Fruit fly (Drosophila melanogaster) whole organism, embryonic: Measurements from ENCODE around the gene CG3348.

Experiments used
- Asciz ChIP-seq: fragments of 200-800 bp; sonication (Bioruptor generic); optimal IDR thresholded peaks from 2 replicates; lab custom pipeline; 2017; ENCODE audit warnings: missing biosample characterization, mild to moderate bottlenecking, missing genetic modification characterization, missing genetic modification reagents
- Atf6 ChIP-seq: fragments of 200-800 bp; sonication (Bioruptor generic); IDR thresholded peaks from 2 replicates; pipeline ENCODE4 v1.3.6; 2022; ENCODE audit warnings: missing biosample characterization, missing genetic modification characterization
- Awh ChIP-seq: fragments of 200-800 bp; sonication (Bioruptor generic); IDR thresholded peaks from 2 replicates; pipeline ENCODE4, ENCODE4 v1.3.6; 2022; ENCODE audit warnings: missing biosample characterization, missing genetic modification characterization
- Blimp-1 ChIP-seq: fragments of 200-800 bp; sonication (Bioruptor generic); optimal IDR thresholded peaks from 3 replicates; lab custom pipeline; 2018; ENCODE audit warnings: missing biosample characterization, missing genetic modification characterization, mild to moderate bottlenecking, moderate library complexity, missing genetic modification reagents
- CG10565 ChIP-seq: fragments of 200-800 bp; sonication (Bioruptor generic); optimal IDR thresholded peaks from 3 replicates; lab custom pipeline; 2016; ENCODE audit warnings: missing biosample characterization, mild to moderate bottlenecking, missing genetic modification characterization
- CG12299 ChIP-seq: fragments of 200-800 bp; sonication (Bioruptor generic); optimal IDR thresholded peaks from 2 replicates; lab custom pipeline; 2018; ENCODE audit warnings: missing biosample characterization, mild to moderate bottlenecking, missing genetic modification characterization
- CG13624 ChIP-seq: fragments of 200-800 bp; sonication (Bioruptor generic); optimal IDR thresholded peaks from 2 replicates; lab custom pipeline; 2016; ENCODE audit warnings: missing biosample characterization, missing genetic modification characterization
- CG15073 ChIP-seq: fragments of 200-800 bp; sonication (Bioruptor generic); optimal IDR thresholded peaks from 2 replicates; lab custom pipeline; 2016; ENCODE audit warnings: missing biosample characterization, missing genetic modification characterization
- CG1529 ChIP-seq: fragments of 200-800 bp; sonication (Bioruptor generic); optimal IDR thresholded peaks from 3 replicates; lab custom pipeline; 2018; ENCODE audit warnings: missing biosample characterization, missing genetic modification characterization
- CG15514 ChIP-seq: fragments of 200-800 bp; sonication (Bioruptor generic); optimal IDR thresholded peaks from 3 replicates; lab custom pipeline; 2017; ENCODE audit warnings: missing biosample characterization, missing genetic modification characterization, mild to moderate bottlenecking, moderate library complexity, missing genetic modification reagents
- CG15696 ChIP-seq: fragments of 200-800 bp; sonication (Bioruptor generic); optimal IDR thresholded peaks from 2 replicates; lab custom pipeline; 2019; ENCODE audit warnings: missing biosample characterization, mild to moderate bottlenecking, missing genetic modification characterization, moderate library complexity
- CG1603 ChIP-seq: fragments of 200-800 bp; sonication (Bioruptor generic); optimal IDR thresholded peaks from 2 replicates; lab custom pipeline; 2019; ENCODE audit warnings: missing biosample characterization, mild to moderate bottlenecking, missing genetic modification characterization, moderate library complexity
- CG17361 ChIP-seq: fragments of 200-800 bp; sonication (Bioruptor generic); IDR thresholded peaks from 3 replicates; pipeline ENCODE4 v1.3.6; 2022; ENCODE audit warnings: missing biosample characterization, missing genetic modification characterization
- CG2712 ChIP-seq: fragments of 200-800 bp; optimal IDR thresholded peaks from 3 replicates; lab custom pipeline; 2019; ENCODE audit warnings: missing biosample characterization, mild to moderate bottlenecking, missing genetic modification characterization, moderate library complexity
- CG4404 ChIP-seq: fragments of 200-800 bp; sonication (Bioruptor generic); IDR thresholded peaks from 2 replicates; pipeline ENCODE4 v1.3.6; 2022; ENCODE audit warnings: missing biosample characterization, missing genetic modification characterization
- CG5180 ChIP-seq: fragments of 200-800 bp; sonication (Bioruptor generic); optimal IDR thresholded peaks from 3 replicates; lab custom pipeline; 2017; ENCODE audit warnings: missing biosample characterization, missing genetic modification characterization, mild to moderate bottlenecking, moderate library complexity, missing genetic modification reagents
- CG8944 ChIP-seq: fragments of 200-800 bp; sonication (Bioruptor generic); optimal IDR thresholded peaks from 3 replicates; lab custom pipeline; 2016; ENCODE audit warnings: missing biosample characterization, missing genetic modification characterization
- CG9437 ChIP-seq: fragments of 200-800 bp; sonication (Bioruptor generic); optimal IDR thresholded peaks from 2 replicates; lab custom pipeline; 2018; ENCODE audit warnings: missing biosample characterization, mild to moderate bottlenecking, missing genetic modification characterization
- CG9817 ChIP-seq: fragments of 200-800 bp; sonication (Bioruptor generic); optimal IDR thresholded peaks from 2 replicates; lab custom pipeline; 2018; ENCODE audit warnings: missing biosample characterization, mild to moderate bottlenecking, missing genetic modification characterization, moderate library complexity
- Deaf1 ChIP-seq: fragments of 200-800 bp; optimal IDR thresholded peaks from 3 replicates; lab custom pipeline; 2019; ENCODE audit warnings: missing biosample characterization, mild to moderate bottlenecking, missing genetic modification characterization, moderate library complexity
- Dp ChIP-seq: fragments of 200-800 bp; sonication (Bioruptor generic); optimal IDR thresholded peaks from 2 replicates; lab custom pipeline; 2018; ENCODE audit warnings: missing biosample characterization, mild to moderate bottlenecking, missing genetic modification characterization, moderate library complexity
- Fer3 ChIP-seq: fragments of 200-800 bp; sonication (Bioruptor generic); optimal IDR thresholded peaks from 2 replicates; lab custom pipeline; 2018; ENCODE audit warnings: missing biosample characterization, mild to moderate bottlenecking, missing genetic modification characterization, moderate library complexity
- HHEX ChIP-seq: fragments of 200-800 bp; sonication (Bioruptor generic); optimal IDR thresholded peaks from 3 replicates; lab custom pipeline; 2017; ENCODE audit warnings: missing biosample characterization, mild to moderate bottlenecking, missing genetic modification characterization, missing genetic modification reagents
- HmgZ ChIP-seq: fragments of 200-800 bp; sonication (Bioruptor generic); optimal IDR thresholded peaks from 2 replicates; lab custom pipeline; 2018; ENCODE audit warnings: missing biosample characterization, mild to moderate bottlenecking, missing genetic modification characterization
- Hr39 ChIP-seq: fragments of >200 bp; optimal IDR thresholded peaks from 2 replicates; lab custom pipeline; 2017
- Lim3 ChIP-seq: fragments of 200-800 bp; sonication (Bioruptor generic); IDR thresholded peaks from 2 replicates; pipeline ENCODE4 v1.3.6; 2022; ENCODE audit warnings: missing biosample characterization, missing genetic modification characterization
- Rfx ChIP-seq: fragments of 200-800 bp; sonication (Bioruptor generic); IDR thresholded peaks from 2 replicates; pipeline ENCODE4 v1.3.6; 2022; ENCODE audit warnings: missing biosample characterization, missing genetic modification characterization
- Scr ChIP-seq: fragments of 200-800 bp; sonication (Bioruptor generic); IDR thresholded peaks from 2 replicates; pipeline ENCODE4 v1.3.6; 2022; ENCODE audit warnings: missing biosample characterization, missing genetic modification characterization; ENCODE audit not compliant: partially characterized antibody
- Sox102F ChIP-seq: fragments of 200-800 bp; sonication (Bioruptor generic); optimal IDR thresholded peaks from 2 replicates; lab custom pipeline; 2018; ENCODE audit warnings: missing biosample characterization, mild to moderate bottlenecking, missing genetic modification characterization, moderate library complexity
- Taf1 ChIP-seq: fragments of 200-800 bp; sonication (Bioruptor generic); IDR thresholded peaks from 2 replicates; pipeline ENCODE4 v1.3.6; 2022; ENCODE audit warnings: missing biosample characterization, missing genetic modification characterization
- ap ChIP-seq: fragments of 200-800 bp; sonication (Bioruptor generic); IDR thresholded peaks from 2 replicates; pipeline ENCODE4 v1.3.6; 2022; ENCODE audit warnings: missing biosample characterization, missing genetic modification characterization
- ara ChIP-seq: fragments of 200-800 bp; sonication (Bioruptor generic); IDR thresholded peaks from 2 replicates; pipeline ENCODE4 v1.3.6; 2022; ENCODE audit warnings: missing biosample characterization, missing genetic modification characterization
- bcd ChIP-seq: fragments of 200-800 bp; sonication (Bioruptor generic); optimal IDR thresholded peaks from 2 replicates; lab custom pipeline; 2017; ENCODE audit warnings: missing biosample characterization, mild to moderate bottlenecking, missing genetic modification characterization
- ems ChIP-seq: fragments of 200-800 bp; sonication (Bioruptor generic); optimal IDR thresholded peaks from 3 replicates; lab custom pipeline; 2016; ENCODE audit warnings: missing biosample characterization, missing genetic modification characterization
- grau ChIP-seq: fragments of 200-800 bp; optimal IDR thresholded peaks from 3 replicates; lab custom pipeline; 2019; ENCODE audit warnings: missing biosample characterization, mild to moderate bottlenecking, missing genetic modification characterization, moderate library complexity
- ham ChIP-seq: fragments of 200-800 bp; sonication (Bioruptor generic); IDR thresholded peaks from 2 replicates; pipeline ENCODE4 v1.3.6; 2022; ENCODE audit warnings: missing biosample characterization, missing genetic modification characterization
- luna ChIP-seq: fragments of 200-800 bp; sonication (Bioruptor generic); optimal IDR thresholded peaks from 2 replicates; lab custom pipeline; 2016; ENCODE audit warnings: missing biosample characterization, missing genetic modification characterization
- nerfin-1 ChIP-seq: fragments of 200-800 bp; sonication (Bioruptor generic); optimal IDR thresholded peaks from 3 replicates; lab custom pipeline; 2019; ENCODE audit warnings: missing biosample characterization, mild to moderate bottlenecking, missing genetic modification characterization, moderate library complexity
- nmo ChIP-seq: fragments of 200-800 bp; sonication (Bioruptor generic); optimal IDR thresholded peaks from 2 replicates; lab custom pipeline; 2018; ENCODE audit warnings: missing biosample characterization, mild to moderate bottlenecking, missing genetic modification characterization, moderate library complexity
- org-1 ChIP-seq: fragments of 200-800 bp; sonication (Bioruptor generic); optimal IDR thresholded peaks from 2 replicates; lab custom pipeline; 2017; ENCODE audit warnings: missing biosample characterization, missing genetic modification characterization
- otp ChIP-seq: fragments of 200-800 bp; sonication (Bioruptor generic); IDR thresholded peaks from 3 replicates; pipeline ENCODE4, ENCODE4 v1.3.6; 2022; ENCODE audit warnings: missing biosample characterization, missing genetic modification characterization
- p53 ChIP-seq: fragments of 200-800 bp; sonication (Bioruptor generic); optimal IDR thresholded peaks from 2 replicates; lab custom pipeline; 2016; ENCODE audit warnings: missing biosample characterization, missing genetic modification characterization
- pum ChIP-seq: fragments of 200-800 bp; sonication (Bioruptor generic); optimal IDR thresholded peaks from 2 replicates; lab custom pipeline; 2016; ENCODE audit warnings: missing biosample characterization, missing genetic modification characterization
- sima ChIP-seq: fragments of 200-800 bp; sonication (Bioruptor generic); optimal IDR thresholded peaks from 2 replicates; lab custom pipeline; 2016; ENCODE audit warnings: missing biosample characterization, missing genetic modification characterization
- ttk ChIP-seq: fragments of 200-800 bp; sonication (Bioruptor generic); IDR thresholded peaks from 2 replicates; pipeline ENCODE4 v2.1.2; 2022; ENCODE audit warnings: missing biosample characterization, missing genetic modification characterization
- usp ChIP-seq: fragments of >200 bp; optimal IDR thresholded peaks from 2 replicates; lab custom pipeline; 2017; ENCODE audit warnings: missing biosample characterization, missing genetic modification characterization
- vnd ChIP-seq: fragments of 200-800 bp; sonication (Bioruptor generic); IDR thresholded peaks from 3 replicates; pipeline ENCODE4 v1.3.6; 2022; ENCODE audit warnings: missing biosample characterization, missing genetic modification characterization; ENCODE audit not compliant: partially characterized antibody
- wdn ChIP-seq: fragments of 200-800 bp; sonication (Bioruptor generic); IDR thresholded peaks from 2 replicates; pipeline ENCODE4 v1.3.6; 2022; ENCODE audit warnings: missing biosample characterization, missing genetic modification characterization
- zf30C ChIP-seq: fragments of 200-800 bp; sonication (Bioruptor generic); optimal IDR thresholded peaks from 3 replicates; lab custom pipeline; 2018; ENCODE audit warnings: missing biosample characterization, mild to moderate bottlenecking, missing genetic modification characterization

Gene CG3348

dm6 chr3R:27281022-27281810, 10.8 kb downstream of the CG3348 start (continued):
- peak; percentile 98 for TF ChIP-seq CG1603 (tag; lab: Kevin White, UChicago)
- peak; percentile 64 for TF ChIP-seq sima
- TF ChIP-seq CG9817 (tag; lab: Kevin White, UChicago) = peak; percentile 93
- TF ChIP-seq CG9437 (GFP tag; lab: Kevin White, UChicago) = peak; percentile 88
- TF ChIP-seq CG10565 (GFP tag; lab: Kevin White, UChicago) = peak; percentile 59
- TF ChIP-seq Asciz (GFP tag; lab: Kevin White, UChicago) = peak; percentile 92
- peak; percentile 94 for TF ChIP-seq nmo
- TF ChIP-seq CG17361 = peak; percentile 94
- peak; percentile 94 for TF ChIP-seq CG2712 (tag; lab: Kevin White, UChicago)
- peak; percentile 95 for TF ChIP-seq CG13624 (GFP tag; lab: Kevin White, UChicago)
- peak; percentile 94 for TF ChIP-seq grau (tag; lab: Kevin White, UChicago)
- TF ChIP-seq CG1529 = peak; percentile 92
- TF ChIP-seq Scr (GFP tag; lab: Robert Waterston, UW) = peak; percentile 13
- peak; percentile 97 for TF ChIP-seq wdn
- TF ChIP-seq ham (GFP tag; lab: Robert Waterston, UW) = peak; percentile 91; the same call in 1 of the 2 replicates
- peak; percentile 59; the same call in 2 of the 3 replicates for TF ChIP-seq vnd
- peak; percentile 65 for TF ChIP-seq CG15696 (tag; lab: Kevin White, UChicago)
- peak; percentile 96 for TF ChIP-seq Atf6 (GFP tag; lab: Robert Waterston, UW)
- TF ChIP-seq Awh (GFP tag; lab: Robert Waterston, UW) = peak; percentile 96
- TF ChIP-seq pum (GFP tag; lab: Kevin White, UChicago) = peak; percentile 94
- peak; percentile 77 for TF ChIP-seq CG15073
- peak; percentile 97 for TF ChIP-seq org-1 (GFP tag; lab: Kevin White, UChicago)
- peak; percentile 97 for TF ChIP-seq Sox102F (GFP tag; lab: Kevin White, UChicago)
- TF ChIP-seq zf30C (GFP tag; lab: Kevin White, UChicago) = no peak
- peak; percentile 86 for TF ChIP-seq Lim3 (GFP tag; lab: Robert Waterston, UW)
- TF ChIP-seq Dp = peak; percentile 22
- TF ChIP-seq HHEX (GFP tag; lab: Kevin White, UChicago) = peak; percentile 96
- peak; percentile 92 for TF ChIP-seq ems (GFP tag; lab: Kevin White, UChicago)
- TF ChIP-seq otp (GFP tag; lab: Robert Waterston, UW) = peak; percentile 95
- peak; percentile 71 for TF ChIP-seq CG5180
- TF ChIP-seq CG4404 (GFP tag; lab: Robert Waterston, UW) = peak; percentile 85
- TF ChIP-seq nerfin-1 (tag; lab: Kevin White, UChicago) = peak; percentile 80
- peak; percentile 98 for TF ChIP-seq Rfx (GFP tag; lab: Robert Waterston, UW)
- peak; percentile 88 for TF ChIP-seq CG12299 (tag; lab: Kevin White, UChicago)
- TF ChIP-seq Deaf1 (tag; lab: Kevin White, UChicago) = peak; percentile 89
- TF ChIP-seq luna (GFP tag; lab: Kevin White, UChicago) = peak; percentile 89
- TF ChIP-seq HmgZ = peak; percentile 98
- TF ChIP-seq ttk (GFP tag; lab: Robert Waterston, UW) = peak; percentile 95
- TF ChIP-seq p53 (GFP tag; lab: Kevin White, UChicago) = peak; percentile 86
- TF ChIP-seq Taf1 (GFP tag; lab: Robert Waterston, UW) = peak; percentile 95
- peak; percentile 96 for TF ChIP-seq bcd
- peak; percentile 92 for TF ChIP-seq Blimp-1 (GFP tag; lab: Kevin White, UChicago)
- peak; percentile 93 for TF ChIP-seq CG8944 (GFP tag; lab: Kevin White, UChicago)
- peak; percentile 96 for TF ChIP-seq Fer3
- TF ChIP-seq ap (GFP tag; lab: Robert Waterston, UW) = peak; percentile 94
- no peak for TF ChIP-seq usp (GFP tag; lab: Kevin White, UChicago)
- peak; percentile 96 for TF ChIP-seq ara (GFP tag; lab: Robert Waterston, UW)
- peak; percentile 93 for TF ChIP-seq CG15514 (GFP tag; lab: Kevin White, UChicago)
- no peak for TF ChIP-seq Hr39 (lab: Kevin White, UChicago)
